Fruit fly (Drosophila melanogaster) whole organism, prepupa: ENCODE data around the gene CG1273.

Experiments
- CG10631 ChIP-seq: fragments of 200-800 bp; sonication (Bioruptor generic); optimal IDR thresholded peaks from 2 replicates; lab custom pipeline; 2016; ENCODE audit warnings: missing biosample characterization, missing genetic modification characterization
- CG10669 ChIP-seq: fragments of 200-800 bp; sonication (Bioruptor generic); optimal IDR thresholded peaks from 3 replicates; lab custom pipeline; 2018; ENCODE audit warnings: missing biosample characterization, mild to moderate bottlenecking, missing genetic modification characterization, moderate library complexity
- CG15336 ChIP-seq: fragments of 200-800 bp; sonication (Bioruptor generic); IDR thresholded peaks from 2 replicates; pipeline ENCODE4 v1.3.6; 2022; ENCODE audit warnings: missing biosample characterization, missing genetic modification characterization
- CG1621 ChIP-seq: fragments of 200-800 bp; sonication (Bioruptor generic); optimal IDR thresholded peaks from 3 replicates; lab custom pipeline; 2018; ENCODE audit warnings: missing biosample characterization, mild to moderate bottlenecking, missing genetic modification characterization
- CG16779 ChIP-seq: fragments of 200-800 bp; sonication (Bioruptor generic); optimal IDR thresholded peaks from 3 replicates; lab custom pipeline; 2017; ENCODE audit warnings: missing biosample characterization, mild to moderate bottlenecking, missing genetic modification characterization
- CG3032 ChIP-seq: fragments of 200-800 bp; optimal IDR thresholded peaks from 2 replicates; lab custom pipeline; 2019; ENCODE audit warnings: missing biosample characterization, mild to moderate bottlenecking, missing genetic modification characterization, moderate library complexity
- CG31627 ChIP-seq: fragments of 200-800 bp; sonication (Bioruptor generic); optimal IDR thresholded peaks from 3 replicates; lab custom pipeline; 2016; ENCODE audit warnings: missing biosample characterization, missing genetic modification characterization
- CG6276 ChIP-seq: fragments of 200-800 bp; sonication (Bioruptor generic); optimal IDR thresholded peaks from 2 replicates; lab custom pipeline; 2017; ENCODE audit warnings: missing biosample characterization, mild to moderate bottlenecking, missing genetic modification characterization
- CG6792 ChIP-seq: fragments of 200-800 bp; sonication (Bioruptor generic); optimal IDR thresholded peaks from 3 replicates; lab custom pipeline; 2016; ENCODE audit warnings: missing biosample characterization, missing genetic modification characterization
- CG6808 ChIP-seq: fragments of 200-800 bp; sonication (Bioruptor generic); optimal IDR thresholded peaks from 3 replicates; lab custom pipeline; 2017; ENCODE audit warnings: missing biosample characterization, missing genetic modification characterization, mild to moderate bottlenecking, moderate library complexity, missing genetic modification reagents
- CG6854 ChIP-seq: fragments of 200-800 bp; sonication (Bioruptor generic); optimal IDR thresholded peaks from 2 replicates; lab custom pipeline; 2017; ENCODE audit warnings: missing biosample characterization, mild to moderate bottlenecking, missing genetic modification characterization
- CG7368 ChIP-seq: fragments of 200-800 bp; sonication (Bioruptor generic); optimal IDR thresholded peaks from 3 replicates; lab custom pipeline; 2016; ENCODE audit warnings: missing biosample characterization, missing genetic modification characterization
- CG8119 ChIP-seq: fragments of 200-800 bp; sonication (Bioruptor generic); IDR thresholded peaks from 3 replicates; pipeline ENCODE4 v1.3.6; 2022; ENCODE audit warnings: missing biosample characterization, missing genetic modification characterization
- CG8632 ChIP-seq: fragments of 200-800 bp; sonication (Bioruptor generic); optimal IDR thresholded peaks from 3 replicates; lab custom pipeline; 2016; ENCODE audit warnings: missing biosample characterization, missing genetic modification characterization
- CG9139 ChIP-seq: fragments of 200-800 bp; sonication (Bioruptor generic); optimal IDR thresholded peaks from 3 replicates; lab custom pipeline; 2017; ENCODE audit warnings: missing biosample characterization, mild to moderate bottlenecking, missing genetic modification characterization
- Eip75B ChIP-seq: fragments of 200-800 bp; sonication (Bioruptor generic); optimal IDR thresholded peaks from 3 replicates; lab custom pipeline; 2016; ENCODE audit warnings: missing biosample characterization, missing genetic modification characterization
- Eip78C ChIP-seq: fragments of 200-800 bp; sonication (Bioruptor generic); peaks from one replicate; lab custom pipeline; 2016; ENCODE audit warnings: missing biosample characterization, missing genetic modification characterization
- Eip93F ChIP-seq: fragments of 200-800 bp; sonication (Bioruptor generic); optimal IDR thresholded peaks from 2 replicates; lab custom pipeline; 2016; ENCODE audit warnings: missing biosample characterization, mild to moderate bottlenecking, missing genetic modification characterization
- Ets21C ChIP-seq: fragments of 200-800 bp; sonication (Bioruptor generic); optimal IDR thresholded peaks from 3 replicates; lab custom pipeline; 2016; ENCODE audit warnings: missing biosample characterization, missing genetic modification characterization
- Gug ChIP-seq: fragments of 200-800 bp; sonication (Bioruptor generic); IDR thresholded peaks from 2 replicates; pipeline ENCODE4 v1.3.6; 2022; ENCODE audit warnings: missing biosample characterization, missing genetic modification characterization
- Hr38 ChIP-seq: sonication (Bioruptor generic); optimal IDR thresholded peaks from 2 replicates; lab custom pipeline; 2016; ENCODE audit warnings: missing biosample characterization, missing genetic modification characterization
- Hr39 ChIP-seq: fragments of 200-800 bp; sonication (Bioruptor generic); optimal IDR thresholded peaks from 2 replicates; lab custom pipeline; 2016; ENCODE audit warnings: missing biosample characterization, missing genetic modification characterization
- Hr4 ChIP-seq: fragments of 200-800 bp; sonication (Bioruptor generic); optimal IDR thresholded peaks from 3 replicates; lab custom pipeline; 2016; ENCODE audit warnings: missing biosample characterization, missing genetic modification characterization
- Lpt ChIP-seq: fragments of 200-800 bp; sonication (Bioruptor generic); optimal IDR thresholded peaks from 3 replicates; lab custom pipeline; 2016; ENCODE audit warnings: missing biosample characterization, missing genetic modification characterization
- Smox ChIP-seq: fragments of 200-800 bp; sonication (Bioruptor generic); optimal IDR thresholded peaks from 3 replicates; lab custom pipeline; 2016; ENCODE audit warnings: missing biosample characterization, missing genetic modification characterization
- Sox102F ChIP-seq: fragments of 200-800 bp; sonication (Bioruptor generic); optimal IDR thresholded peaks from 2 replicates; lab custom pipeline; 2016; ENCODE audit warnings: missing biosample characterization, mild to moderate bottlenecking, missing genetic modification characterization
- achi ChIP-seq: fragments of 200-800 bp; sonication (Bioruptor generic); optimal IDR thresholded peaks from 3 replicates; lab custom pipeline; 2016; ENCODE audit warnings: missing biosample characterization, missing genetic modification characterization
- acj6 ChIP-seq: fragments of 200-800 bp; sonication (Bioruptor generic); optimal IDR thresholded peaks from 3 replicates; lab custom pipeline; 2016; ENCODE audit warnings: missing biosample characterization, missing genetic modification characterization
- cyc ChIP-seq: fragments of 200-800 bp; sonication (Bioruptor generic); optimal IDR thresholded peaks from 3 replicates; lab custom pipeline; 2016; ENCODE audit warnings: missing biosample characterization, missing genetic modification characterization
- dsx ChIP-seq: fragments of 200-800 bp; optimal IDR thresholded peaks from 3 replicates; lab custom pipeline; 2019; ENCODE audit warnings: missing biosample characterization, mild to moderate bottlenecking, missing genetic modification characterization, moderate library complexity; ENCODE audit not compliant: poor library complexity, severe bottlenecking
- eg ChIP-seq: fragments of 200-800 bp; sonication (Bioruptor generic); IDR thresholded peaks from 3 replicates; pipeline ENCODE4 v1.3.6; 2022; ENCODE audit warnings: missing biosample characterization, missing genetic modification characterization
- esn ChIP-seq: fragments of 200-800 bp; sonication (Bioruptor generic); optimal IDR thresholded peaks from 2 replicates; lab custom pipeline; 2016; ENCODE audit warnings: missing biosample characterization, mild to moderate bottlenecking, missing genetic modification characterization, moderate library complexity
- fd59A ChIP-seq: fragments of 200-800 bp; sonication (Bioruptor generic); optimal IDR thresholded peaks from 2 replicates; lab custom pipeline; 2017; ENCODE audit warnings: missing biosample characterization, mild to moderate bottlenecking, missing genetic modification characterization, missing genetic modification reagents
- fd85E ChIP-seq: fragments of 200-800 bp; sonication (Bioruptor generic); optimal IDR thresholded peaks from 3 replicates; lab custom pipeline; 2016; ENCODE audit warnings: missing biosample characterization, missing genetic modification characterization
- fkh ChIP-seq: fragments of 200-800 bp; sonication (Bioruptor generic); optimal IDR thresholded peaks from 3 replicates; lab custom pipeline; 2017; ENCODE audit warnings: missing biosample characterization, mild to moderate bottlenecking, missing genetic modification characterization, moderate library complexity
- lz ChIP-seq: fragments of 200-800 bp; sonication (Bioruptor generic); optimal IDR thresholded peaks from 3 replicates; lab custom pipeline; 2016; ENCODE audit warnings: missing biosample characterization, missing genetic modification characterization
- pdm3 ChIP-seq: fragments of 200-800 bp; sonication (Bioruptor generic); optimal IDR thresholded peaks from 3 replicates; lab custom pipeline; 2016; ENCODE audit warnings: missing biosample characterization, missing genetic modification characterization
- salr ChIP-seq, 2 experiments: fragments of 200-800 bp; sonication (Bioruptor generic); optimal IDR thresholded peaks; 3 replicates each; lab custom pipeline; 2016 to 2018; ENCODE audit warnings: missing biosample characterization in 2 of 2, missing genetic modification characterization in 2 of 2, mild to moderate bottlenecking in 1 of 2
- topi ChIP-seq: fragments of 200-800 bp; sonication (Bioruptor generic); optimal IDR thresholded peaks from 3 replicates; lab custom pipeline; 2016; ENCODE audit warnings: missing biosample characterization, missing genetic modification characterization
- vri ChIP-seq: fragments of 200-800 bp; sonication (Bioruptor generic); optimal IDR thresholded peaks from 3 replicates; lab custom pipeline; 2016; ENCODE audit warnings: missing biosample characterization, mild to moderate bottlenecking, missing genetic modification characterization

CG1273 gene

dm6 chr3L:4259102-4259558 lies 4.4 kb upstream of the CG1273 start, which contains the start of the genes CG15011 and CG1309 (continued):
- TF ChIP-seq Smox (GFP tag; lab: Kevin White, UChicago) (no peak), cyc (peak; percentile 86), CG10631 (GFP tag; lab: Kevin White, UChicago) (peak; percentile 87), acj6 (GFP tag; lab: Kevin White, UChicago) (peak; percentile 82), CG7368 (GFP tag; lab: Kevin White, UChicago) (peak; percentile 26), pdm3 (GFP tag; lab: Kevin White, UChicago) (peak; percentile 83), Ets21C (GFP tag; lab: Kevin White, UChicago) (peak; percentile 83), achi (GFP tag; lab: Kevin White, UChicago) (peak; percentile 82), eg (peak; percentile 63; the same call in 2 of the 3 replicates), vri (GFP tag; lab: Kevin White, UChicago) (no peak), CG16779 (tag; lab: Kevin White, UChicago) (no peak), CG9139 (GFP tag; lab: Kevin White, UChicago) (no peak), CG31627 (GFP tag; lab: Kevin White, UChicago) (peak; percentile 89), Eip78C (GFP tag; lab: Kevin White, UChicago) (peak; percentile 93), Eip93F (peak; percentile 7), CG8119 (GFP tag; lab: Robert Waterston, UW) (peak; percentile 33; the same call in 1 of the 3 replicates), CG6854 (GFP tag; lab: Kevin White, UChicago) (peak; percentile 1), CG3032 (tag; lab: Kevin White, UChicago) (peak; percentile 85), esn (peak; percentile 89), fd59A (GFP tag; lab: Kevin White, UChicago) (peak; percentile 57), dsx (GFP tag; lab: Kevin White, UChicago) (peak; percentile 86), CG6792 (GFP tag; lab: Kevin White, UChicago) (peak; percentile 72), CG10669 (peak; percentile 66), CG15336 (GFP tag; lab: Robert Waterston, UW) (no peak; the same call in 1 of the 2 replicates), CG6808 (GFP tag; lab: Kevin White, UChicago) (peak; percentile 66), salr (GFP tag; optimal IDR thresholded peaks at IDR 0.05; lab: Kevin White, UChicago) (peak; percentile 41 to 47), Gug (GFP tag; lab: Robert Waterston, UW) (peak; percentile 58; the same call in 1 of the 2 replicates), Hr4 (GFP tag; lab: Kevin White, UChicago) (peak; percentile 84), lz (peak; percentile 85), Hr38 (GFP tag; lab: Kevin White, UChicago) (peak; percentile 24), fkh (GFP tag; lab: Kevin White, UChicago) (peak; percentile 69), fd85E (GFP tag; lab: Kevin White, UChicago) (no peak), Hr39 (GFP tag; lab: Kevin White, UChicago) (peak; percentile 89), Lpt (GFP tag; lab: Kevin White, UChicago) (peak; percentile 65)

- TF ChIP-seq CG8632 (no peak), CG6276 (GFP tag; lab: Kevin White, UChicago) (no peak), acj6 (GFP tag; lab: Kevin White, UChicago) (no peak), Ets21C (GFP tag; lab: Kevin White, UChicago) (no peak), Sox102F (GFP tag; lab: Kevin White, UChicago) (no peak), CG1621 (tag; lab: Kevin White, UChicago) (no peak), CG3032 (tag; lab: Kevin White, UChicago) (no peak), CG7368 (GFP tag; lab: Kevin White, UChicago) (no peak), CG8119 (GFP tag; lab: Robert Waterston, UW) (no peak), CG10631 (GFP tag; lab: Kevin White, UChicago) (no peak), eg (no peak), CG15336 (GFP tag; lab: Robert Waterston, UW) (no peak), achi (GFP tag; lab: Kevin White, UChicago) (no peak), Hr4 (GFP tag; lab: Kevin White, UChicago) (no peak), topi (no peak), CG10669 (no peak), fd59A (GFP tag; lab: Kevin White, UChicago) (no peak), Eip75B (GFP tag; lab: Kevin White, UChicago) (no peak), CG31627 (GFP tag; lab: Kevin White, UChicago) (no peak), fd85E (GFP tag; lab: Kevin White, UChicago) (no peak)
Observed at dm6 chr3L:4261177-4261576, 2.3 kb upstream of the CG1273 start.
